Worm (Caenorhabditis elegans): Measurements from ENCODE around the gene clec-61.

DNA sequence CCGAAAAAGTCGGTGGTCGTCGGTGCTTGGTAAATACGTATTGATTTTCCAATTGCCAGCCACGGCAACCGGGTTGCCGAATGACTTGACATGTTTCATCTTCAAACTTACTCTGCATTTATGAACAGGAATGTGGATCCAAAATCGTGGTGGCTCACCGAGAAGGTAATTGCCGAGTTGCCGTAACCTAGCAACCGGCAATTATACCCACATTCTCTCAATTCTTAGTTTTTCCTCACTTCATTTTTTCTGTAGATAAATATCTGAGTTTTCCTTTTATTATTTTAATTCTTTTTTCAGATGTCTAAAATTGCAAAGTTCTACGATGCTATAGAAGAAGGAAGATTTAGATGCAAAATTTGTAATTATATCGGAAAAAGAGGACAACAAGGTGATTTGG, 37.7 kb downstream of the clec-61 start, which contains the start of gene ZK673.4:
- TF ChIP-seq nhr-12 (tag; optimal IDR thresholded peaks at IDR 0.05) (no peak), nhr-25 (tag; optimal IDR thresholded peaks at IDR 0.05) (no peak), skn-1 (tag; optimal IDR thresholded peaks at IDR 0.05) (no peak), lsy-2 (tag; optimal IDR thresholded peaks at IDR 0.05) (no peak), nhr-11 (tag; optimal IDR thresholded peaks at IDR 0.05) (no peak), elt-1 (tag; optimal IDR thresholded peaks at IDR 0.05) (no peak), snpc-4 (tag; optimal IDR thresholded peaks at IDR 0.05) (no peak), sem-4 (tag; optimal IDR thresholded peaks at IDR 0.05) (no peak), nhr-77 (tag; optimal IDR thresholded peaks at IDR 0.05) (no peak), lin-13 (GFP tag; optimal IDR thresholded peaks at IDR 0.05) (no peak), nhr-10 (tag; optimal IDR thresholded peaks at IDR 0.05) (no peak)
